Worm (Caenorhabditis elegans) whole organism, early embryonic: ENCODE measurements around the gene ncx-7.
"Not testable (repeated sequence)": the region's sequence is repeated elsewhere in the genome, so short reads cannot be mapped to it uniquely, and the experiment has no call there.

ENCODE experiments used
- ama-1 ChIP-seq: fragments of 150-350 bp; optimal IDR thresholded peaks from 2 replicates; lab custom pipeline; 2014
- ceh-13 ChIP-seq: fragments of 200-800 bp; sonication (Bioruptor generic); optimal IDR thresholded peaks from 2 replicates; lab custom pipeline; 2018; ENCODE audit warnings: mild to moderate bottlenecking, missing genetic modification characterization, missing compliant biosample characterization
- flt-1 ChIP-seq: fragments of 200-800 bp; sonication (Bioruptor generic); IDR thresholded peaks from 2 replicates; pipeline ENCODE4 v1.3.6; 2022; ENCODE audit warnings: missing genetic modification characterization, missing compliant biosample characterization
- hmg-4 ChIP-seq: fragments of 200-800 bp; sonication (Bioruptor generic); optimal IDR thresholded peaks from 2 replicates; lab custom pipeline; 2018; ENCODE audit warnings: mild to moderate bottlenecking, missing genetic modification characterization, missing compliant biosample characterization
- scrt-1 ChIP-seq: fragments of 200-800 bp; sonication (Bioruptor generic); IDR thresholded peaks from 2 replicates; pipeline ENCODE4 v1.3.6; 2022; ENCODE audit warnings: missing genetic modification characterization, missing compliant biosample characterization

ce11 chrIII:9682729-9683128, 37.4 kb downstream of the ncx-7 start, which contains the start of gene C07A9.5:
- TF ChIP-seq hmg-4 (GFP tag; lab: Kevin White, UChicago); ceh-13 (GFP tag; lab: Kevin White, UChicago); flt-1; ama-1 (lab: Kevin White, UChicago); scrt-1 (GFP tag; lab: Robert Waterston, UW): not testable (repeated sequence)
